Fruit fly (Drosophila melanogaster) whole organism, embryonic: ENCODE measurements around the gene pim.
A peak's percentile ranks its signal among the peaks of the same experiment; 100 is the strongest.

Experiments
- Aef1 ChIP-seq: fragments of 200-800 bp; sonication (Bioruptor generic); IDR thresholded peaks from 3 replicates; pipeline ENCODE4 v1.3.6; 2022; ENCODE audit warnings: missing biosample characterization, missing genetic modification characterization
- CG10565 ChIP-seq: fragments of 200-800 bp; sonication (Bioruptor generic); optimal IDR thresholded peaks from 3 replicates; lab custom pipeline; 2016; ENCODE audit warnings: missing biosample characterization, mild to moderate bottlenecking, missing genetic modification characterization
- CG10959 ChIP-seq: fragments of 200-800 bp; sonication (Bioruptor generic); IDR thresholded peaks from 2 replicates; pipeline ENCODE4 v1.3.6; 2022; ENCODE audit warnings: missing biosample characterization, missing genetic modification characterization
- CG11093 ChIP-seq: fragments of 200-800 bp; sonication (Bioruptor generic); IDR thresholded peaks from 3 replicates; pipeline ENCODE4 v1.3.6; 2022; ENCODE audit warnings: missing biosample characterization, missing genetic modification characterization
- CG12155 ChIP-seq: fragments of 200-800 bp; sonication (Bioruptor generic); optimal IDR thresholded peaks from 3 replicates; lab custom pipeline; 2016; ENCODE audit warnings: missing biosample characterization, missing genetic modification characterization
- CG12219 ChIP-seq: fragments of 200-800 bp; sonication (Bioruptor generic); optimal IDR thresholded peaks from 3 replicates; lab custom pipeline; 2018; ENCODE audit warnings: missing biosample characterization, mild to moderate bottlenecking, missing genetic modification characterization
- CG12236 ChIP-seq: fragments of 200-800 bp; sonication (Bioruptor generic); optimal IDR thresholded peaks from 2 replicates; lab custom pipeline; 2016; ENCODE audit warnings: missing biosample characterization, missing genetic modification characterization
- CG13775 ChIP-seq: fragments of 200-800 bp; sonication (Bioruptor generic); optimal IDR thresholded peaks from 3 replicates; lab custom pipeline; 2017; ENCODE audit warnings: missing biosample characterization, mild to moderate bottlenecking, missing genetic modification characterization
- CG17912 ChIP-seq: fragments of 200-800 bp; sonication (Bioruptor generic); optimal IDR thresholded peaks from 2 replicates; lab custom pipeline; 2018; ENCODE audit warnings: missing biosample characterization, mild to moderate bottlenecking, missing genetic modification characterization
- CG30020 ChIP-seq: fragments of 200-800 bp; optimal IDR thresholded peaks from 2 replicates; lab custom pipeline; 2019; ENCODE audit warnings: missing biosample characterization, mild to moderate bottlenecking, missing genetic modification characterization, moderate library complexity
- CG3065 ChIP-seq: fragments of 200-800 bp; sonication (Bioruptor generic); optimal IDR thresholded peaks from 2 replicates; lab custom pipeline; 2016; ENCODE audit warnings: missing biosample characterization, missing genetic modification characterization
- CG31441 ChIP-seq: fragments of 200-800 bp; sonication (Bioruptor generic); IDR thresholded peaks from 2 replicates; pipeline ENCODE4 v1.3.6; 2022; ENCODE audit warnings: missing biosample characterization, missing genetic modification characterization
- CG34376 ChIP-seq: fragments of 200-800 bp; sonication (Bioruptor generic); optimal IDR thresholded peaks from 2 replicates; lab custom pipeline; 2018; ENCODE audit warnings: missing biosample characterization, mild to moderate bottlenecking, missing genetic modification characterization
- CG34422 ChIP-seq: fragments of 200-800 bp; sonication (Bioruptor generic); IDR thresholded peaks from 3 replicates; pipeline ENCODE4 v1.3.6; 2022; ENCODE audit warnings: missing biosample characterization, missing genetic modification characterization
- CG4282 ChIP-seq: fragments of 200-800 bp; sonication (Bioruptor generic); optimal IDR thresholded peaks from 2 replicates; lab custom pipeline; 2016; ENCODE audit warnings: missing biosample characterization, missing genetic modification characterization
- CG4424 ChIP-seq: fragments of 200-800 bp; sonication (Bioruptor generic); optimal IDR thresholded peaks from 3 replicates; lab custom pipeline; 2016; ENCODE audit warnings: missing biosample characterization, missing genetic modification characterization
- CG4820 ChIP-seq: fragments of 200-800 bp; sonication (Bioruptor generic); optimal IDR thresholded peaks from 3 replicates; lab custom pipeline; 2016; ENCODE audit warnings: missing biosample characterization, missing genetic modification characterization
- CG7357 ChIP-seq: fragments of 200-800 bp; sonication (Bioruptor generic); IDR thresholded peaks from 3 replicates; pipeline ENCODE4 v1.3.6; 2022; ENCODE audit warnings: missing biosample characterization, missing genetic modification characterization
- CG7556 ChIP-seq: fragments of 200-800 bp; sonication (Bioruptor generic); optimal IDR thresholded peaks from 2 replicates; lab custom pipeline; 2017; ENCODE audit warnings: missing biosample characterization, mild to moderate bottlenecking, missing genetic modification characterization
- Gug ChIP-seq: fragments of 200-800 bp; sonication (Bioruptor generic); IDR thresholded peaks from 4 replicates; pipeline ENCODE4 v1.3.6; 2022; ENCODE audit warnings: missing biosample characterization, missing genetic modification characterization
- HLH4C ChIP-seq: fragments of 200-800 bp; sonication (Bioruptor generic); IDR thresholded peaks from 3 replicates; pipeline ENCODE4 v1.3.6; 2022; ENCODE audit warnings: missing biosample characterization, missing genetic modification characterization; ENCODE audit not compliant: partially characterized antibody
- Hmr ChIP-seq: fragments of 200-800 bp; sonication (Bioruptor generic); optimal IDR thresholded peaks from 3 replicates; lab custom pipeline; 2017; ENCODE audit warnings: mild to moderate bottlenecking, missing biosample characterization, missing genetic modification reagents, missing genetic modification characterization
- Hsf ChIP-seq: fragments of 200-800 bp; sonication (Bioruptor generic); optimal IDR thresholded peaks from 3 replicates; lab custom pipeline; 2016; ENCODE audit warnings: missing biosample characterization, missing genetic modification characterization
- Lpt ChIP-seq: fragments of >200 bp; optimal IDR thresholded peaks from 2 replicates; lab custom pipeline; 2018; ENCODE audit warnings: missing biosample characterization, missing genetic modification characterization
- MBD-R2 ChIP-seq: fragments of 200-800 bp; sonication (Bioruptor generic); IDR thresholded peaks from 2 replicates; pipeline ENCODE4 v1.3.6; 2022; ENCODE audit warnings: missing biosample characterization, missing genetic modification characterization
- MTF-1 ChIP-seq: fragments of 200-800 bp; sonication (Bioruptor generic); optimal IDR thresholded peaks from 2 replicates; lab custom pipeline; 2018; ENCODE audit warnings: missing biosample characterization, mild to moderate bottlenecking, missing genetic modification characterization, borderline replicate concordance
- Trl ChIP-seq, 3 experiments: fragments of >200 bp in 2 of 3; fragments of 200-800 bp in 1 of 3; sonication (Bioruptor generic) in 1 of 3; optimal IDR thresholded peaks; 2 replicates in 1 of 3; 3 replicates in 2 of 3; lab custom pipeline; 2016 to 2017; ENCODE audit warnings: missing biosample characterization in 1 of 3, missing genetic modification characterization in 1 of 3
- al ChIP-seq: fragments of 200-800 bp; sonication (Bioruptor generic); IDR thresholded peaks from 2 replicates; pipeline ENCODE4 v1.3.6; 2022; ENCODE audit warnings: missing biosample characterization, missing genetic modification characterization
- caup ChIP-seq: fragments of 200-800 bp; sonication (Bioruptor generic); optimal IDR thresholded peaks from 3 replicates; lab custom pipeline; 2017; ENCODE audit warnings: missing biosample characterization, mild to moderate bottlenecking, missing genetic modification characterization, moderate library complexity; ENCODE audit not compliant: severe bottlenecking
- ci ChIP-seq: fragments of 200-800 bp; sonication (Bioruptor generic); IDR thresholded peaks from 3 replicates; pipeline ENCODE4 v1.3.6; 2022; ENCODE audit warnings: missing biosample characterization, missing genetic modification characterization
- crc ChIP-seq: fragments of 200-800 bp; sonication (Bioruptor generic); optimal IDR thresholded peaks from 2 replicates; lab custom pipeline; 2016; ENCODE audit warnings: missing biosample characterization, missing genetic modification characterization
- dan ChIP-seq: fragments of 200-800 bp; sonication (Bioruptor generic); IDR thresholded peaks from 2 replicates; pipeline ENCODE4 v1.3.6; 2022; ENCODE audit warnings: missing biosample characterization, missing genetic modification characterization
- dimm ChIP-seq: fragments of 200-800 bp; sonication (Bioruptor generic); IDR thresholded peaks from 2 replicates; pipeline ENCODE4 v1.3.6; 2022; ENCODE audit warnings: missing biosample characterization, missing genetic modification characterization
- eve ChIP-seq, 2 experiments: fragments of >200 bp; optimal IDR thresholded peaks; 2 replicates each; lab custom pipeline; 2017; ENCODE audit warnings: missing biosample characterization in 2 of 2, missing genetic modification characterization in 2 of 2
- fru ChIP-seq: fragments of >200 bp; optimal IDR thresholded peaks from 2 replicates; lab custom pipeline; 2017
- gro ChIP-seq: fragments of 200-800 bp; sonication (Bioruptor generic); optimal IDR thresholded peaks from 2 replicates; lab custom pipeline; 2016; ENCODE audit warnings: missing biosample characterization, missing genetic modification characterization
- ham ChIP-seq: fragments of 200-800 bp; sonication (Bioruptor generic); IDR thresholded peaks from 2 replicates; pipeline ENCODE4 v1.3.6; 2022; ENCODE audit warnings: missing biosample characterization, missing genetic modification characterization
- jing ChIP-seq: fragments of 200-800 bp; sonication (Bioruptor generic); optimal IDR thresholded peaks from 2 replicates; lab custom pipeline; 2018; ENCODE audit warnings: missing biosample characterization, mild to moderate bottlenecking, missing genetic modification characterization
- kah ChIP-seq: fragments of 200-800 bp; sonication (Bioruptor generic); optimal IDR thresholded peaks from 2 replicates; lab custom pipeline; 2018; ENCODE audit warnings: missing biosample characterization, mild to moderate bottlenecking, missing genetic modification characterization
- ken ChIP-seq: fragments of 200-800 bp; sonication (Bioruptor generic); IDR thresholded peaks from 3 replicates; pipeline ENCODE4 v1.3.6; 2022; ENCODE audit warnings: missing biosample characterization, missing genetic modification characterization
- prd ChIP-seq, 3 experiments: fragments of >200 bp in 2 of 3; fragments of 200-800 bp in 1 of 3; sonication (Bioruptor generic) in 1 of 3; optimal IDR thresholded peaks in 2 of 3; IDR thresholded peaks in 1 of 3; 2 replicates in 2 of 3; 3 replicates in 1 of 3; pipeline versions ENCODE4 v1.3.6 to Lab custom; 2017 to 2022; ENCODE audit warnings: missing biosample characterization in 1 of 3, missing genetic modification characterization in 1 of 3
- pros ChIP-seq: fragments of 200-800 bp; sonication (Bioruptor generic); optimal IDR thresholded peaks from 3 replicates; lab custom pipeline; 2019; ENCODE audit warnings: missing biosample characterization, mild to moderate bottlenecking, missing genetic modification characterization, moderate library complexity
- ranshi ChIP-seq: fragments of 200-800 bp; sonication (Bioruptor generic); IDR thresholded peaks from 2 replicates; pipeline ENCODE4 v1.3.6; 2022; ENCODE audit warnings: missing biosample characterization, missing genetic modification characterization
- schlank ChIP-seq: fragments of 200-800 bp; sonication (Bioruptor generic); optimal IDR thresholded peaks from 2 replicates; lab custom pipeline; 2018; ENCODE audit warnings: missing biosample characterization, mild to moderate bottlenecking, missing genetic modification characterization
- scrt ChIP-seq: fragments of 200-800 bp; sonication (Bioruptor generic); optimal IDR thresholded peaks from 2 replicates; lab custom pipeline; 2018; ENCODE audit warnings: missing biosample characterization, mild to moderate bottlenecking, missing genetic modification characterization, moderate library complexity
- sens-2 ChIP-seq: fragments of 200-800 bp; sonication (Bioruptor generic); IDR thresholded peaks from 2 replicates; pipeline ENCODE4 v1.3.6; 2022; ENCODE audit warnings: missing biosample characterization, missing genetic modification characterization
- slp2 ChIP-seq: fragments of 200-800 bp; sonication (Bioruptor generic); optimal IDR thresholded peaks from 2 replicates; lab custom pipeline; 2016; ENCODE audit warnings: missing biosample characterization, missing genetic modification characterization
- toy ChIP-seq: fragments of 200-800 bp; sonication (Bioruptor generic); IDR thresholded peaks from 2 replicates; pipeline ENCODE4 v1.3.6; 2022; ENCODE audit warnings: missing biosample characterization, missing genetic modification characterization
- twi ChIP-seq: fragments of 200-800 bp; optimal IDR thresholded peaks from 2 replicates; lab custom pipeline; 2019; ENCODE audit warnings: missing biosample characterization, mild to moderate bottlenecking, missing genetic modification characterization, moderate library complexity
- vfl ChIP-seq: fragments of 200-800 bp; sonication (Bioruptor generic); optimal IDR thresholded peaks from 2 replicates; lab custom pipeline; 2016; ENCODE audit warnings: missing biosample characterization, missing genetic modification characterization
- zen ChIP-seq: fragments of 200-800 bp; sonication (Bioruptor generic); optimal IDR thresholded peaks from 3 replicates; lab custom pipeline; 2018; ENCODE audit warnings: missing biosample characterization, mild to moderate bottlenecking, missing genetic modification characterization, moderate library complexity

Gene pim

dm6 chr2L:10408122-10408576, 45.4 kb downstream of the pim start, which contains the start of the genes Ip259 and RpS27A (continued):
- TF ChIP-seq toy (GFP tag; lab: Robert Waterston, UW), result no peak
- peak; percentile 74 for TF ChIP-seq scrt (GFP tag; lab: Kevin White, UChicago)
- peak; percentile 46 for TF ChIP-seq twi (tag; lab: Kevin White, UChicago)
- TF ChIP-seq Lpt (GFP tag; lab: Kevin White, UChicago), result no peak
- TF ChIP-seq MTF-1 (GFP tag; lab: Kevin White, UChicago), result no peak
- TF ChIP-seq eve (GFP tag; optimal IDR thresholded peaks at IDR 0.05; lab: Kevin White, UChicago), result peak in 1 of 2 experiments; percentile 77
- peak; percentile 80 for TF ChIP-seq Hsf
- peak; percentile 41; the same call in 1 of the 2 replicates for TF ChIP-seq CG10959 (GFP tag; lab: Robert Waterston, UW)
- TF ChIP-seq caup (GFP tag; lab: Kevin White, UChicago), result peak; percentile 93
- TF ChIP-seq ci, result peak; percentile 92
- no peak for TF ChIP-seq CG7556 (GFP tag; lab: Kevin White, UChicago)
- peak; percentile 99 for TF ChIP-seq CG30020 (tag; lab: Kevin White, UChicago)
- TF ChIP-seq HLH4C (GFP tag; lab: Robert Waterston, UW), result no peak
- no peak for TF ChIP-seq pros (GFP tag; lab: Kevin White, UChicago)
- TF ChIP-seq CG4820 (GFP tag; lab: Kevin White, UChicago), result peak; percentile 45
- no peak for TF ChIP-seq jing
- TF ChIP-seq Trl (optimal IDR thresholded peaks at IDR 0.05; lab: Kevin White, UChicago), result no peak
- peak; percentile 78 for TF ChIP-seq Trl (GFP tag; optimal IDR thresholded peaks at IDR 0.05; lab: Kevin White, UChicago)
- peak; percentile 56 for TF ChIP-seq al
- TF ChIP-seq CG17912, result peak; percentile 80
- peak; percentile 54 for TF ChIP-seq schlank (tag; lab: Kevin White, UChicago)
- peak; percentile 90 for TF ChIP-seq CG34376 (GFP tag; lab: Kevin White, UChicago)
- peak; percentile 9 for TF ChIP-seq CG12236 (GFP tag; lab: Kevin White, UChicago)
- no peak for TF ChIP-seq CG4282 (GFP tag; lab: Kevin White, UChicago)
- peak; percentile 61 for TF ChIP-seq CG3065 (GFP tag; lab: Kevin White, UChicago)
- TF ChIP-seq ranshi (GFP tag; lab: Robert Waterston, UW), result no peak; the same call in 1 of the 2 replicates
- TF ChIP-seq CG31441, result no peak; the same call in 1 of the 2 replicates
- TF ChIP-seq CG12155 (GFP tag; lab: Kevin White, UChicago), result peak; percentile 33
- peak; percentile 83 for TF ChIP-seq slp2 (GFP tag; lab: Kevin White, UChicago)
- TF ChIP-seq dan, result no peak
- TF ChIP-seq Hmr (GFP tag; lab: Kevin White, UChicago), result no peak
- no peak for TF ChIP-seq CG10565 (GFP tag; lab: Kevin White, UChicago)
- TF ChIP-seq MBD-R2 (GFP tag; lab: Robert Waterston, UW), result peak; percentile 48; the same call in 1 of the 2 replicates
- TF ChIP-seq crc (GFP tag; lab: Kevin White, UChicago), result peak; percentile 56
- TF ChIP-seq prd (optimal IDR thresholded peaks at IDR 0.05; lab: Kevin White, UChicago), result no peak
- TF ChIP-seq prd (GFP tag; IDR thresholded peaks at IDR 0.05; lab: Robert Waterston, UW), result peak; percentile 62; the same call in 2 of the 3 replicates
- peak; percentile 34 for TF ChIP-seq vfl (GFP tag; lab: Kevin White, UChicago)
- TF ChIP-seq Aef1 (GFP tag; lab: Robert Waterston, UW), result peak; percentile 54; the same call in 2 of the 3 replicates
- no peak for TF ChIP-seq ham (GFP tag; lab: Robert Waterston, UW)
- peak; percentile 83; the same call in 2 of the 3 replicates for TF ChIP-seq CG34422 (GFP tag; lab: Robert Waterston, UW)
- TF ChIP-seq fru (lab: Kevin White, UChicago), result no peak
- TF ChIP-seq gro (GFP tag; lab: Kevin White, UChicago), result peak; percentile 61
- peak; percentile 70 for TF ChIP-seq CG4424
- peak; percentile 56 for TF ChIP-seq CG12219 (GFP tag; lab: Kevin White, UChicago)
- peak; percentile 87 for TF ChIP-seq CG13775 (GFP tag; lab: Kevin White, UChicago)
- peak; percentile 77 for TF ChIP-seq ken (GFP tag; lab: Robert Waterston, UW)
- no peak for TF ChIP-seq CG11093 (GFP tag; lab: Robert Waterston, UW)
- TF ChIP-seq sens-2, result peak; percentile 86
- peak; percentile 75 for TF ChIP-seq zen
- peak; percentile 59 for TF ChIP-seq kah (GFP tag; lab: Kevin White, UChicago)
- no peak for TF ChIP-seq dimm (GFP tag; lab: Robert Waterston, UW)
- peak; percentile 61; the same call in 1 of the 3 replicates for TF ChIP-seq CG7357
- TF ChIP-seq Gug (GFP tag; lab: Robert Waterston, UW), result no peak; the same call in 3 of the 4 replicates
